Fruit fly (Drosophila melanogaster) S2 (cell line): ENCODE data around the gene Sap47.

ENCODE experiments used
- CG8478 ChIP-seq: fragments of >200 bp; optimal IDR thresholded peaks from 2 replicates; lab custom pipeline; 2018
- CTCF ChIP-seq, 2 experiments: fragments of >200 bp; optimal IDR thresholded peaks; 2 replicates each; lab custom pipeline; 2018

dm6 chr3R:15937708-15938107 is 2.8 kb downstream of the Sap47 start:
- TF ChIP-seq CTCF (optimal IDR thresholded peaks at IDR 0.05; lab: Kevin White, UChicago) (no peak), CG8478 (lab: Kevin White, UChicago) (no peak)
